Worm (Caenorhabditis elegans) whole organism, early embryonic: ENCODE data around the gene C29F7.3.

Source experiments
- ama-1 ChIP-seq: fragments of 150-350 bp; optimal IDR thresholded peaks from 2 replicates; lab custom pipeline; 2014
- ets-7 ChIP-seq: sonication (generic microtip); optimal IDR thresholded peaks from 2 replicates; lab custom pipeline; 2016; ENCODE audit warnings: missing genotype, missing genetic modification characterization, missing compliant biosample characterization
- hnd-1 ChIP-seq: sonication (generic microtip); optimal IDR thresholded peaks from 2 replicates; lab custom pipeline; 2016; ENCODE audit warnings: missing genetic modification characterization, missing compliant biosample characterization
- scrt-1 ChIP-seq: fragments of 200-800 bp; sonication (Bioruptor generic); IDR thresholded peaks from 2 replicates; pipeline ENCODE4 v1.3.6; 2022; ENCODE audit warnings: missing genetic modification characterization, missing compliant biosample characterization
- tbx-11 ChIP-seq: fragments of 200-800 bp; sonication (Bioruptor generic); IDR thresholded peaks from 2 replicates; pipeline ENCODE4 v1.3.6; 2022; ENCODE audit warnings: missing genetic modification characterization, missing compliant biosample characterization
- tbx-37 ChIP-seq: fragments of 200-800 bp; sonication (Bioruptor generic); conservative IDR thresholded peaks from 2 replicates; pipeline ENCODE4 v1.3.6; 2022; ENCODE audit warnings: missing genetic modification reagents, missing genetic modification characterization, missing compliant biosample characterization

- TF ChIP-seq scrt-1 (GFP tag; lab: Robert Waterston, UW) (no peak), ama-1 (lab: Kevin White, UChicago) (no peak), ets-7 (no peak), hnd-1 (tag; lab: Kevin White, UChicago) (no peak), tbx-11 (GFP tag; lab: Robert Waterston, UW) (no peak), tbx-37 (no peak)
These were observed 49.4 kb upstream of the C29F7.3 start, which contains the start of gene col-184 for ce11 chrX:13469047-13469633.
